Worm (Caenorhabditis elegans) whole organism, L2 larva: ENCODE data around the gene F11G11.5.
"Not testable (repeated sequence)": the region's sequence is repeated elsewhere in the genome, so short reads cannot be mapped to it uniquely, and the experiment has no call there.

ENCODE experiments used
- C34F6.9 ChIP-seq: fragments of 150-350 bp; optimal IDR thresholded peaks from 2 replicates; lab custom pipeline; 2014; ENCODE audit warnings: missing biosample characterization, missing genetic modification characterization
- F13H6.1 ChIP-seq: sonication (generic microtip); optimal IDR thresholded peaks from 2 replicates; lab custom pipeline; 2016; ENCODE audit warnings: missing genetic modification characterization, missing compliant biosample characterization
- R02D3.7 ChIP-seq: fragments of 150-350 bp; optimal IDR thresholded peaks from 2 replicates; lab custom pipeline; 2014; ENCODE audit warnings: missing biosample characterization, missing genetic modification characterization
- ama-1 ChIP-seq: fragments of 150-350 bp; optimal IDR thresholded peaks from 2 replicates; lab custom pipeline; 2018; ENCODE audit warnings: inconsistent platforms
- blmp-1 ChIP-seq: sonication (generic microtip); optimal IDR thresholded peaks from 2 replicates; lab custom pipeline; 2017; ENCODE audit warnings: missing genetic modification characterization, mild to moderate bottlenecking, missing compliant biosample characterization, antibody characterized with exemption, moderate library complexity; ENCODE audit not compliant: insufficient read depth
- ceh-82 ChIP-seq: fragments of 150-350 bp; optimal IDR thresholded peaks from 2 replicates; lab custom pipeline; 2014; ENCODE audit warnings: missing biosample characterization, missing genetic modification characterization
- crh-2 ChIP-seq: sonication (generic microtip); optimal IDR thresholded peaks from 2 replicates; lab custom pipeline; 2017; ENCODE audit warnings: missing biosample characterization, missing genetic modification characterization
- dmd-4 ChIP-seq: sonication (generic microtip); optimal IDR thresholded peaks from 2 replicates; lab custom pipeline; 2017; ENCODE audit warnings: missing biosample characterization, missing genetic modification characterization
- egl-27 ChIP-seq: sonication (generic microtip); optimal IDR thresholded peaks from 3 replicates; lab custom pipeline; 2017; ENCODE audit warnings: missing biosample characterization, missing genetic modification reagents, missing genetic modification characterization
- elt-1 ChIP-seq: fragments of 150-350 bp; optimal IDR thresholded peaks from 2 replicates; lab custom pipeline; 2014; ENCODE audit warnings: missing biosample characterization, missing genetic modification characterization
- elt-3 ChIP-seq: sonication (generic microtip); optimal IDR thresholded peaks from 2 replicates; lab custom pipeline; 2017; ENCODE audit warnings: missing biosample characterization, missing genetic modification characterization
- fos-1 ChIP-seq: fragments of 150-350 bp; optimal IDR thresholded peaks from 2 replicates; lab custom pipeline; 2014; ENCODE audit warnings: missing biosample characterization, missing genetic modification characterization
- gmeb-1 ChIP-seq: fragments of 150-350 bp; optimal IDR thresholded peaks from 2 replicates; lab custom pipeline; 2014; ENCODE audit warnings: missing biosample characterization, missing genetic modification characterization
- lin-11 ChIP-seq: fragments of 150-350 bp; sonication (generic microtip); optimal IDR thresholded peaks from 2 replicates; lab custom pipeline; 2014; ENCODE audit warnings: missing biosample characterization, missing genetic modification characterization, inconsistent platforms, mixed read lengths
- lin-13 ChIP-seq: fragments of 150-350 bp; optimal IDR thresholded peaks from 2 replicates; lab custom pipeline; 2014; ENCODE audit warnings: missing biosample characterization, missing genetic modification reagents, missing genetic modification characterization
- lsy-2 ChIP-seq, 2 experiments: fragments of 150-350 bp in 1 of 2; sonication (generic microtip) in 1 of 2; optimal IDR thresholded peaks; 2 replicates each; lab custom pipeline; 2014 to 2017; ENCODE audit warnings: missing biosample characterization in 2 of 2, missing genetic modification characterization in 2 of 2
- mab-5 ChIP-seq: fragments of 150-350 bp; optimal IDR thresholded peaks from 2 replicates; lab custom pipeline; 2014; ENCODE audit warnings: missing biosample characterization, missing genetic modification characterization
- mbf-1 ChIP-seq: sonication (generic microtip); optimal IDR thresholded peaks from 2 replicates; lab custom pipeline; 2017; ENCODE audit warnings: missing biosample characterization, missing genetic modification characterization
- mdl-1 ChIP-seq, 2 experiments: fragments of 150-350 bp in 1 of 2; sonication (generic microtip) in 1 of 2; optimal IDR thresholded peaks; 2 replicates each; lab custom pipeline; 2017; ENCODE audit warnings: missing biosample characterization in 2 of 2, missing genetic modification characterization in 2 of 2
- nhr-11 ChIP-seq: fragments of 150-350 bp; optimal IDR thresholded peaks from 2 replicates; lab custom pipeline; 2014; ENCODE audit warnings: missing biosample characterization, missing genetic modification characterization
- nhr-12 ChIP-seq: fragments of 150-350 bp; optimal IDR thresholded peaks from 2 replicates; lab custom pipeline; 2014; ENCODE audit warnings: missing biosample characterization, missing genetic modification characterization
- nhr-129 ChIP-seq: fragments of 150-350 bp; optimal IDR thresholded peaks from 2 replicates; lab custom pipeline; 2014; ENCODE audit warnings: missing biosample characterization, missing genetic modification characterization
- nhr-21 ChIP-seq: fragments of 150-350 bp; optimal IDR thresholded peaks from 2 replicates; lab custom pipeline; 2014; ENCODE audit warnings: missing biosample characterization, missing genetic modification characterization
- nhr-23 ChIP-seq: fragments of 150-350 bp; optimal IDR thresholded peaks from 2 replicates; lab custom pipeline; 2014; ENCODE audit warnings: missing biosample characterization, missing genetic modification reagents, missing genetic modification characterization
- nhr-237 ChIP-seq: fragments of 150-350 bp; optimal IDR thresholded peaks from 2 replicates; lab custom pipeline; 2014; ENCODE audit warnings: missing biosample characterization, missing genetic modification characterization
- nhr-25 ChIP-seq: fragments of 150-350 bp; sonication (generic microtip); optimal IDR thresholded peaks from 3 replicates; lab custom pipeline; 2014; ENCODE audit warnings: missing biosample characterization, missing genetic modification characterization
- nhr-6 ChIP-seq: fragments of 150-350 bp; optimal IDR thresholded peaks from 2 replicates; lab custom pipeline; 2014; ENCODE audit warnings: missing biosample characterization, missing genetic modification characterization
- nhr-77 ChIP-seq: fragments of 150-350 bp; optimal IDR thresholded peaks from 2 replicates; lab custom pipeline; 2014; ENCODE audit warnings: missing biosample characterization, missing genetic modification characterization
- peb-1 ChIP-seq: fragments of 150-350 bp; optimal IDR thresholded peaks from 2 replicates; lab custom pipeline; 2014; ENCODE audit warnings: missing biosample characterization, missing genetic modification characterization
- sem-4 ChIP-seq: fragments of 150-350 bp; optimal IDR thresholded peaks from 2 replicates; lab custom pipeline; 2014; ENCODE audit warnings: missing biosample characterization, missing genetic modification reagents, missing genetic modification characterization
- skn-1 ChIP-seq: sonication (generic microtip); optimal IDR thresholded peaks from 2 replicates; lab custom pipeline; 2017; ENCODE audit warnings: missing biosample characterization, missing genetic modification characterization
- sma-9 ChIP-seq, 2 experiments: fragments of 150-350 bp in 1 of 2; sonication (generic microtip) in 1 of 2; optimal IDR thresholded peaks; 2 replicates each; lab custom pipeline; 2014 to 2016; ENCODE audit warnings: missing genetic modification characterization in 2 of 2, mild to moderate bottlenecking in 1 of 2, missing biosample characterization in 1 of 2, missing compliant biosample characterization in 1 of 2, missing genetic modification reagents in 1 of 2, moderate library complexity in 1 of 2
- snpc-4 ChIP-seq: fragments of 150-350 bp; optimal IDR thresholded peaks from 2 replicates; lab custom pipeline; 2014; ENCODE audit warnings: missing biosample characterization, missing genetic modification characterization
- unc-55 ChIP-seq: fragments of 150-350 bp; sonication (generic microtip); optimal IDR thresholded peaks from 3 replicates; lab custom pipeline; 2014; ENCODE audit warnings: missing biosample characterization, missing genetic modification reagents, missing genetic modification characterization
- unc-62 ChIP-seq: fragments of 150-350 bp; optimal IDR thresholded peaks from 2 replicates; lab custom pipeline; 2014; ENCODE audit warnings: missing biosample characterization, missing genetic modification reagents, missing genetic modification characterization
- zag-1 ChIP-seq: fragments of 150-350 bp; optimal IDR thresholded peaks from 2 replicates; lab custom pipeline; 2014; ENCODE audit warnings: missing biosample characterization, missing genetic modification characterization
- ztf-1 ChIP-seq: fragments of 200-800 bp; sonication (Bioruptor generic); conservative IDR thresholded peaks from 2 replicates; pipeline ENCODE4 v1.3.6; 2022; ENCODE audit warnings: missing genetic modification characterization, missing compliant biosample characterization
- ztf-11 ChIP-seq: sonication (generic microtip); optimal IDR thresholded peaks from 2 replicates; lab custom pipeline; 2017; ENCODE audit warnings: missing biosample characterization, missing genetic modification characterization
- ztf-4 ChIP-seq: fragments of 150-350 bp; optimal IDR thresholded peaks from 2 replicates; lab custom pipeline; 2014; ENCODE audit warnings: missing biosample characterization, missing genetic modification characterization

Gene F11G11.5

DNA sequence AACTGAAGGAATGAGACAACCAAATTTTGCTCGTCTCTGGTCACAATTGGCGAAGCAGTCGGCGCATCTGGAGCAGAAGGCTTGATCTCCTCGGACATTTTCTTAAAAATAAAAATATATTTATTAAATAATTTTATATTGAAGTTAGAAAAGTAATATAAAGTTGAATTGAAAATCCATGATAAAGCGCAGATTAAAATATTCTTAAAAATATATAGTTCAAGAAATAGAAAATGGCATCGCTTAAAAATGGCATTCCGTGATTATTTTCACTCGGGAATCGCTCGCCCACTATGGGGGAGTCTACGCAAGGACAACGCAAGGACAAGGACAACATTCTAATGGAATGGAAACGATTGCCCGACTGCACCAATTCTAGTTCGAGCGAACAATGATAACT, 46.0 kb downstream of the F11G11.5 start, which contains the start of gene sgt-1:
Gene sgt-1 (minus strand): TSS at position 101 of the 400 bp plus-strand sequence.
- not testable (repeated sequence) for TF ChIP-seq peb-1; ztf-4 (tag; lab: Kevin White, UChicago); ztf-11 (tag; lab: Kevin White, UChicago)

ce11 chrII:4904277-4904676, 46.6 kb downstream of the F11G11.5 start:
- TF ChIP-seq nhr-129 (tag; lab: Kevin White, UChicago) (peak; percentile 89), dmd-4 (tag; lab: Kevin White, UChicago) (no peak), mbf-1 (no peak), nhr-25 (tag; lab: Kevin White, UChicago) (peak; percentile 69), lin-11 (peak; percentile 41), elt-3 (tag; lab: Kevin White, UChicago) (no peak), fos-1 (tag; lab: Kevin White, UChicago) (peak; percentile 71), crh-2 (tag; lab: Kevin White, UChicago) (peak; percentile 87), sem-4 (peak; percentile 43), sma-9 (GFP tag; optimal IDR thresholded peaks at IDR 0.05; lab: Kevin White, UChicago) (peak; percentile 70), sma-9 (tag; optimal IDR thresholded peaks at IDR 0.05; lab: Kevin White, UChicago) (no peak), zag-1 (tag; lab: Kevin White, UChicago) (peak; percentile 51), R02D3.7 (tag; lab: Kevin White, UChicago) (no peak), nhr-6 (tag; lab: Kevin White, UChicago) (peak; percentile 6), C34F6.9 (peak; percentile 92), lsy-2 (tag; optimal IDR thresholded peaks at IDR 0.05; lab: Kevin White, UChicago) (peak in 1 of 2 experiments; percentile 83), nhr-77 (tag; lab: Kevin White, UChicago) (no peak), mab-5 (tag; lab: Kevin White, UChicago) (peak; percentile 25), nhr-23 (no peak), ztf-4 (tag; lab: Kevin White, UChicago) (peak; percentile 39), F13H6.1 (tag; lab: Kevin White, UChicago) (peak; percentile 76), snpc-4 (tag; lab: Kevin White, UChicago) (peak; percentile 64), nhr-12 (tag; lab: Kevin White, UChicago) (no peak), ama-1 (lab: Kevin White, UChicago) (peak; percentile 59), nhr-21 (tag; lab: Kevin White, UChicago) (peak; percentile 31), gmeb-1 (tag; lab: Kevin White, UChicago) (peak; percentile 71), lin-13 (peak; percentile 58), nhr-237 (tag; lab: Kevin White, UChicago) (no peak), mdl-1 (tag; optimal IDR thresholded peaks at IDR 0.05; lab: Kevin White, UChicago) (peak; percentile 38 to 59), unc-55 (GFP tag; lab: Kevin White, UChicago) (peak; percentile 93), unc-62 (GFP tag; lab: Kevin White, UChicago) (no peak), elt-1 (tag; lab: Kevin White, UChicago) (no peak)

DNA sequence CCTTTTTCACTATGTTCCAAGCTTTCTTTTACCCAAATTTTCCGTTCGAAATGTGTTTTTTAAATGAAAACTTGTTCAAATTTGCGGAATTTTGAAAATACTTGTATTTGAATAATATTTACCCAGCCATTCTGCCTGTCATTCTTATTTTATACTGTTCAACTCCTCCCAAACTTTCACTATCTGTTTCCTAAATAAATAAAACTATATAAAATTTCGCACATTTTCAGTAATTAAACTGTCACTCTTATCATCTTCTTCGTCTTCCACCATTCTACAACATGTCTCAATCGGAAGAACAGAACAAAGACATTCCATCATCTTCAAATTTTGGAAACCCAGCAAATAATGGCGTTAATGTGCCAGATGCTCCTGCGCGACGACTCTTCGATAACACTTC, 47.1 kb downstream of the F11G11.5 start, which contains the start of gene btbd-10:
Gene btbd-10 (plus strand): TSS at position 231 of the 400 bp plus-strand sequence.
- TF ChIP-seq gmeb-1 (tag; lab: Kevin White, UChicago) (no peak), elt-3 (tag; lab: Kevin White, UChicago) (no peak), ceh-82 (tag; lab: Kevin White, UChicago) (no peak), sma-9 (GFP tag; optimal IDR thresholded peaks at IDR 0.05; lab: Kevin White, UChicago) (no peak), sma-9 (tag; optimal IDR thresholded peaks at IDR 0.05; lab: Kevin White, UChicago) (no peak), snpc-4 (tag; lab: Kevin White, UChicago) (no peak), nhr-25 (tag; lab: Kevin White, UChicago) (no peak), zag-1 (tag; lab: Kevin White, UChicago) (no peak), mdl-1 (tag; optimal IDR thresholded peaks at IDR 0.05; lab: Kevin White, UChicago) (no peak), ztf-1 (GFP tag; lab: Robert Waterston, UW) (no peak), skn-1 (tag; lab: Kevin White, UChicago) (no peak), nhr-11 (tag; lab: Kevin White, UChicago) (no peak), ztf-11 (tag; lab: Kevin White, UChicago) (no peak), lsy-2 (tag; optimal IDR thresholded peaks at IDR 0.05; lab: Kevin White, UChicago) (no peak), nhr-12 (tag; lab: Kevin White, UChicago) (no peak), nhr-21 (tag; lab: Kevin White, UChicago) (no peak), blmp-1 (no peak), mbf-1 (no peak), peb-1 (no peak), egl-27 (no peak)
- TF ChIP-seq, all 48 proteins: peak for 0
